Fruit fly (Drosophila melanogaster) whole organism, embryonic: Measurements from ENCODE around the gene CG3632.

Source experiments
- CG11456 ChIP-seq: fragments of 200-800 bp; sonication (Bioruptor generic); IDR thresholded peaks from 3 replicates; pipeline ENCODE4 v1.3.6; 2022; ENCODE audit warnings: missing biosample characterization, missing genetic modification characterization
- Dref ChIP-seq: fragments of 200-800 bp; sonication (Bioruptor generic); IDR thresholded peaks from 2 replicates; pipeline ENCODE4 v1.3.6; 2022; ENCODE audit warnings: missing biosample characterization, missing genetic modification characterization
- usp ChIP-seq: fragments of >200 bp; optimal IDR thresholded peaks from 2 replicates; lab custom pipeline; 2017; ENCODE audit warnings: missing biosample characterization, missing genetic modification characterization

- TF ChIP-seq Dref (GFP tag; lab: Robert Waterston, UW): peak; percentile 59
- peak; percentile 53; the same call in 2 of the 3 replicates for TF ChIP-seq CG11456 (GFP tag; lab: Robert Waterston, UW)
- TF ChIP-seq usp (GFP tag; lab: Kevin White, UChicago): no peak
Observed at dm6 chrX:16277878-16278506, 18.5 kb upstream of the CG3632 start, which contains the start of gene eas.
